Worm (Caenorhabditis elegans) whole organism, young adult: ENCODE results near the gene T05A8.7.

Experiments
- C17E4.6 ChIP-seq: fragments of 200-800 bp; sonication (Bioruptor generic); IDR thresholded peaks from 2 replicates; pipeline ENCODE4 v1.3.6; 2022; ENCODE audit warnings: missing genetic modification reagents, missing genetic modification characterization, missing compliant biosample characterization
- F52B5.7 ChIP-seq: sonication (generic microtip); optimal IDR thresholded peaks from 2 replicates; lab custom pipeline; 2016; ENCODE audit warnings: mild to moderate bottlenecking, missing genetic modification characterization, missing compliant biosample characterization
- ama-1 ChIP-seq, 3 experiments: fragments of 150-350 bp in 1 of 3; sonication (generic microtip) in 2 of 3; optimal IDR thresholded peaks; 2 replicates each; lab custom pipeline; 2014 to 2018; ENCODE audit warnings: missing biosample characterization in 2 of 3, missing genetic modification characterization in 2 of 3, missing genetic modification reagents in 2 of 3
- atf-7 ChIP-seq: sonication (generic microtip); optimal IDR thresholded peaks from 2 replicates; lab custom pipeline; 2017; ENCODE audit warnings: mild to moderate bottlenecking, missing genetic modification characterization, missing compliant biosample characterization
- attf-6 ChIP-seq: fragments of 200-800 bp; sonication (Bioruptor generic); IDR thresholded peaks from 2 replicates; pipeline ENCODE4 v1.3.6; 2022; ENCODE audit warnings: missing genetic modification reagents, missing genetic modification characterization, missing compliant biosample characterization
- lsy-27 ChIP-seq: sonication (generic microtip); optimal IDR thresholded peaks from 2 replicates; lab custom pipeline; 2017; ENCODE audit warnings: missing genetic modification characterization, mild to moderate bottlenecking, missing compliant biosample characterization, antibody characterized with exemption, missing genotype, borderline replicate concordance; ENCODE audit not compliant: insufficient read depth
- nhr-80 ChIP-seq: sonication (generic microtip); optimal IDR thresholded peaks from 2 replicates; lab custom pipeline; 2016; ENCODE audit warnings: missing genetic modification characterization, missing compliant biosample characterization
- rpc-1 ChIP-seq, 2 experiments: fragments of 150-350 bp in 1 of 2; sonication (generic microtip) in 1 of 2; optimal IDR thresholded peaks; 2 replicates each; lab custom pipeline; 2014 to 2018; ENCODE audit warnings: missing biosample characterization in 1 of 2, missing genetic modification characterization in 1 of 2, missing genetic modification reagents in 1 of 2, missing genotype in 1 of 2
- snpc-4 ChIP-seq, 5 experiments: fragments of 150-350 bp in 1 of 5; sonication (generic microtip) in 4 of 5; optimal IDR thresholded peaks; 2 replicates each; lab custom pipeline; 2014 to 2018; ENCODE audit warnings: missing genetic modification characterization in 5 of 5, missing biosample characterization in 3 of 5, antibody characterized with exemption in 2 of 5, mild to moderate bottlenecking in 2 of 5, missing compliant biosample characterization in 2 of 5, missing genotype in 2 of 5, moderate library complexity in 2 of 5, missing genetic modification reagents in 1 of 5

ce11 chrII:2705200-2705599, 37.0 kb downstream of the T05A8.7 start, which contains the start of gene srh-128:
- TF ChIP-seq F52B5.7 (tag; lab: Kevin White, UChicago) (no peak), C17E4.6 (GFP tag; lab: Robert Waterston, UW) (no peak), attf-6 (GFP tag; lab: Robert Waterston, UW) (no peak), rpc-1 (optimal IDR thresholded peaks at IDR 0.05; lab: Kevin White, UChicago) (no peak), rpc-1 (tag; optimal IDR thresholded peaks at IDR 0.05; lab: Kevin White, UChicago) (no peak), lsy-27 (tag; lab: Kevin White, UChicago) (no peak), snpc-4 (GFP tag; optimal IDR thresholded peaks at IDR 0.05; lab: Kevin White, UChicago) (no peak), snpc-4 (tag; optimal IDR thresholded peaks at IDR 0.05; lab: Kevin White, UChicago) (no peak), nhr-80 (no peak), atf-7 (tag; lab: Kevin White, UChicago) (no peak), ama-1 (optimal IDR thresholded peaks at IDR 0.05; lab: Kevin White, UChicago) (no peak), ama-1 (GFP tag; optimal IDR thresholded peaks at IDR 0.05; lab: Kevin White, UChicago) (no peak)
